Worm (Caenorhabditis elegans) whole organism, L4 larva: ENCODE results near the gene unc-61.
A peak's percentile ranks its signal among the peaks of the same experiment; 100 is the strongest.

Experiments
- F44E2.7 ChIP-seq: fragments of 200-800 bp; sonication (Bioruptor generic); IDR thresholded peaks from 2 replicates; pipeline ENCODE4 v2.1.2; 2022; ENCODE audit warnings: missing genetic modification characterization, missing compliant biosample characterization
- Y105C5A.15 ChIP-seq: fragments of 200-800 bp; sonication (Bioruptor generic); IDR thresholded peaks from 2 replicates; pipeline ENCODE4 v1.3.6; 2022; ENCODE audit warnings: missing genetic modification characterization, missing compliant biosample characterization
- attf-4 ChIP-seq: sonication (generic microtip); optimal IDR thresholded peaks from 3 replicates; lab custom pipeline; 2017; ENCODE audit warnings: missing biosample characterization, missing genetic modification characterization
- ceh-32 ChIP-seq: sonication (generic microtip); optimal IDR thresholded peaks from 2 replicates; lab custom pipeline; 2016; ENCODE audit warnings: mild to moderate bottlenecking, missing genetic modification characterization, missing compliant biosample characterization; ENCODE audit not compliant: poor library complexity
- ceh-62 ChIP-seq: sonication (generic microtip); optimal IDR thresholded peaks from 2 replicates; lab custom pipeline; 2017; ENCODE audit warnings: missing biosample characterization, missing genetic modification characterization
- ctbp-1 ChIP-seq: fragments of 200-800 bp; sonication (Bioruptor generic); IDR thresholded peaks from 2 replicates; pipeline ENCODE4 v1.3.6; 2022; ENCODE audit warnings: missing genetic modification reagents, missing genetic modification characterization, missing compliant biosample characterization
- daf-16 ChIP-seq, 3 experiments: sonication (generic microtip); optimal IDR thresholded peaks; 2 replicates each; lab custom pipeline; 2016 to 2017; ENCODE audit warnings: missing genetic modification characterization in 3 of 3, missing genetic modification reagents in 3 of 3, mild to moderate bottlenecking in 2 of 3, missing compliant biosample characterization in 2 of 3, missing biosample characterization in 1 of 3, moderate library complexity in 1 of 3
- daf-19 ChIP-seq: fragments of 200-800 bp; sonication (Bioruptor generic); conservative IDR thresholded peaks from 2 replicates; pipeline ENCODE4 v1.3.6; 2022; ENCODE audit warnings: missing genetic modification characterization, missing compliant biosample characterization
- dmd-6 ChIP-seq: fragments of 200-800 bp; sonication (Bioruptor generic); IDR thresholded peaks from 2 replicates; pipeline ENCODE4 v1.3.6; 2022; ENCODE audit warnings: missing genetic modification reagents, missing genetic modification characterization, missing compliant biosample characterization
- dpl-1 ChIP-seq: fragments of 150-350 bp; optimal IDR thresholded peaks from 2 replicates; lab custom pipeline; 2014; ENCODE audit warnings: missing biosample characterization, missing genetic modification reagents, missing genetic modification characterization
- dve-1 ChIP-seq: sonication (generic microtip); optimal IDR thresholded peaks from 2 replicates; lab custom pipeline; 2017; ENCODE audit warnings: antibody characterized with exemption, mild to moderate bottlenecking, missing genetic modification characterization, missing compliant biosample characterization; ENCODE audit not compliant: insufficient read depth
- egl-27 ChIP-seq: sonication (generic microtip); optimal IDR thresholded peaks from 3 replicates; lab custom pipeline; 2017; ENCODE audit warnings: missing biosample characterization, missing genetic modification reagents, missing genetic modification characterization
- hlh-11 ChIP-seq: fragments of 200-800 bp; sonication (Bioruptor generic); optimal IDR thresholded peaks from 2 replicates; lab custom pipeline; 2018; ENCODE audit warnings: mild to moderate bottlenecking, missing genetic modification characterization, missing compliant biosample characterization
- hlh-30 ChIP-seq: sonication (generic microtip); optimal IDR thresholded peaks from 2 replicates; lab custom pipeline; 2017; ENCODE audit warnings: antibody characterized with exemption, mild to moderate bottlenecking, missing genetic modification characterization, missing compliant biosample characterization; ENCODE audit not compliant: insufficient read depth
- jun-1 ChIP-seq: fragments of 150-350 bp; optimal IDR thresholded peaks from 2 replicates; lab custom pipeline; 2014; ENCODE audit warnings: missing biosample characterization, missing genetic modification reagents, missing genetic modification characterization
- lir-3 ChIP-seq: sonication (generic microtip); optimal IDR thresholded peaks from 2 replicates; lab custom pipeline; 2016; ENCODE audit warnings: mild to moderate bottlenecking, missing genetic modification characterization, missing compliant biosample characterization
- mdl-1 ChIP-seq, 2 experiments: fragments of 150-350 bp in 1 of 2; sonication (generic microtip) in 1 of 2; optimal IDR thresholded peaks; 2 replicates each; lab custom pipeline; 2014 to 2017; ENCODE audit warnings: missing biosample characterization in 2 of 2, missing genetic modification characterization in 2 of 2
- nhr-111 ChIP-seq: fragments of 200-800 bp; sonication (Bioruptor generic); optimal IDR thresholded peaks from 2 replicates; lab custom pipeline; 2018; ENCODE audit warnings: mild to moderate bottlenecking, missing genetic modification characterization, missing compliant biosample characterization
- nhr-25 ChIP-seq: sonication (generic microtip); optimal IDR thresholded peaks from 2 replicates; lab custom pipeline; 2017; ENCODE audit warnings: missing genetic modification characterization, mild to moderate bottlenecking, missing compliant biosample characterization, antibody characterized with exemption, moderate library complexity, borderline replicate concordance; ENCODE audit not compliant: insufficient read depth
- nhr-28 ChIP-seq: fragments of 150-350 bp; optimal IDR thresholded peaks from 2 replicates; lab custom pipeline; 2014; ENCODE audit warnings: missing biosample characterization, missing genetic modification characterization
- nhr-48 ChIP-seq: sonication (generic microtip); optimal IDR thresholded peaks from 2 replicates; lab custom pipeline; 2016; ENCODE audit warnings: mild to moderate bottlenecking, missing genetic modification characterization, missing compliant biosample characterization
- nhr-6 ChIP-seq: fragments of 150-350 bp; optimal IDR thresholded peaks from 2 replicates; lab custom pipeline; 2014; ENCODE audit warnings: missing biosample characterization, missing genetic modification characterization
- nhr-77 ChIP-seq: fragments of 150-350 bp; optimal IDR thresholded peaks from 2 replicates; lab custom pipeline; 2014; ENCODE audit warnings: missing biosample characterization, missing genetic modification characterization
- pha-4 ChIP-seq, 2 experiments: fragments of 150-350 bp in 1 of 2; fragments of 200-800 bp in 1 of 2; sonication (Bioruptor generic) in 1 of 2; IDR thresholded peaks in 1 of 2; optimal IDR thresholded peaks in 1 of 2; 2 replicates each; pipeline versions ENCODE4 v1.3.6 to Lab custom; 2014 to 2022; ENCODE audit warnings: missing genetic modification characterization in 2 of 2, missing genetic modification reagents in 2 of 2, missing biosample characterization in 1 of 2, missing compliant biosample characterization in 1 of 2
- php-3 ChIP-seq: fragments of 200-800 bp; sonication (Bioruptor generic); IDR thresholded peaks from 2 replicates; pipeline ENCODE4 v1.3.6; 2022; ENCODE audit warnings: missing genetic modification reagents, missing genetic modification characterization, missing compliant biosample characterization
- pqm-1 ChIP-seq: sonication (generic microtip); optimal IDR thresholded peaks from 2 replicates; lab custom pipeline; 2017; ENCODE audit warnings: missing biosample characterization, missing genetic modification characterization
- saeg-2 ChIP-seq: fragments of 200-800 bp; sonication (Bioruptor generic); IDR thresholded peaks from 2 replicates; pipeline ENCODE4 v1.3.6; 2022; ENCODE audit warnings: missing genetic modification reagents, missing genetic modification characterization, missing compliant biosample characterization
- tra-1 ChIP-seq: fragments of 200-800 bp; sonication (Bioruptor generic); IDR thresholded peaks from 2 replicates; pipeline ENCODE4 v1.3.6; 2022; ENCODE audit warnings: missing genetic modification reagents, missing genetic modification characterization, missing compliant biosample characterization
- unc-39 ChIP-seq: sonication (generic microtip); optimal IDR thresholded peaks from 2 replicates; lab custom pipeline; 2017; ENCODE audit warnings: missing biosample characterization, missing genetic modification characterization
- unc-62 ChIP-seq, 3 experiments: fragments of 150-350 bp in 1 of 3; sonication (generic microtip); optimal IDR thresholded peaks in 2 of 3; peaks in 1 of 3; 1 replicate in 1 of 3; 2 replicates in 2 of 3; lab custom pipeline; 2014 to 2017; ENCODE audit warnings: missing biosample characterization in 3 of 3, missing genetic modification characterization in 3 of 3, missing genetic modification reagents in 3 of 3, missing genotype in 1 of 3
- zip-2 ChIP-seq: fragments of 150-350 bp; optimal IDR thresholded peaks from 2 replicates; lab custom pipeline; 2014; ENCODE audit warnings: missing biosample characterization, missing genetic modification characterization
- ztf-7 ChIP-seq: fragments of 150-350 bp; optimal IDR thresholded peaks from 2 replicates; lab custom pipeline; 2014; ENCODE audit warnings: missing biosample characterization, missing genetic modification characterization

The unc-61 gene

ce11 chrV:14781130-14781529, 47.1 kb upstream of the unc-61 start, which contains the start of gene Y50E8A.11 (continued):
- TF ChIP-seq lir-3 (tag; lab: Kevin White, UChicago): no peak
- TF ChIP-seq saeg-2 (GFP tag; lab: Robert Waterston, UW): no peak
- TF ChIP-seq attf-4: no peak
- TF ChIP-seq, all 104 proteins: peak for 0

ce11 chrV:14779644-14780043, 45.6 kb upstream of the unc-61 start, which contains the start of the genes scrm-7 and Y50E8A.10:
Gene scrm-7 (minus strand): TSS chrV:14779744.
Gene Y50E8A.10 (plus strand): TSS chrV:14779996.
- TF ChIP-seq hlh-30 (tag; lab: Kevin White, UChicago) (no peak), ctbp-1 (GFP tag; lab: Robert Waterston, UW) (no peak), Y105C5A.15 (GFP tag; lab: Robert Waterston, UW) (no peak), mdl-1 (tag; optimal IDR thresholded peaks at IDR 0.05; lab: Kevin White, UChicago) (no peak), unc-39 (tag; lab: Kevin White, UChicago) (no peak)
- TF ChIP-seq, all 104 proteins: peak for 0

- TF ChIP-seq daf-19 (GFP tag; lab: Robert Waterston, UW) (no peak), zip-2 (peak; percentile 40), ztf-7 (tag; lab: Kevin White, UChicago) (no peak), dve-1 (tag; lab: Kevin White, UChicago) (peak; percentile 68), nhr-6 (tag; lab: Kevin White, UChicago) (peak; percentile 45), nhr-28 (tag; lab: Kevin White, UChicago) (peak; percentile 87), daf-16 (GFP tag; optimal IDR thresholded peaks at IDR 0.05; lab: Kevin White, UChicago) (no peak), daf-16 (tag; optimal IDR thresholded peaks at IDR 0.05; lab: Kevin White, UChicago) (peak; percentile 36), dmd-6 (peak; percentile 38; the same call in 1 of the 2 replicates), nhr-25 (no peak), tra-1 (GFP tag; lab: Robert Waterston, UW) (no peak), egl-27 (tag; lab: Kevin White, UChicago) (no peak), pha-4 (GFP tag; IDR thresholded peaks at IDR 0.05; lab: Robert Waterston, UW) (no peak), pha-4 (tag; optimal IDR thresholded peaks at IDR 0.05; lab: Kevin White, UChicago) (no peak), jun-1 (tag; lab: Kevin White, UChicago) (no peak), unc-62 (GFP tag; optimal IDR thresholded peaks at IDR 0.05 in 1 of 2; lab: Kevin White, UChicago) (peak in 1 of 2 experiments; percentile 6), unc-62 (tag; optimal IDR thresholded peaks at IDR 0.05; lab: Kevin White, UChicago) (no peak), ceh-62 (tag; lab: Kevin White, UChicago) (no peak), hlh-11 (tag; lab: Kevin White, UChicago) (peak; percentile 32), ceh-32 (tag; lab: Kevin White, UChicago) (no peak), nhr-111 (GFP tag; lab: Kevin White, UChicago) (no peak), dpl-1 (GFP tag; lab: Kevin White, UChicago) (peak; percentile 3), nhr-48 (tag; lab: Kevin White, UChicago) (peak; percentile 21), pqm-1 (peak; percentile 37), php-3 (GFP tag; lab: Robert Waterston, UW) (no peak), nhr-77 (tag; lab: Kevin White, UChicago) (peak; percentile 36)
- TF ChIP-seq, all 104 proteins: peak for 12
Measured at ce11 chrV:14773048-14773447, 39.0 kb upstream of the unc-61 start, which contains the start of gene haf-7. Gene haf-7 (plus strand): TSS chrV:14773258.

ce11 chrV:14763582-14763981, 29.5 kb upstream of the unc-61 start:
- TF ChIP-seq unc-62 (GFP tag; optimal IDR thresholded peaks at IDR 0.05 in 1 of 2; lab: Kevin White, UChicago) (peak in 1 of 2 experiments; percentile 87), unc-62 (tag; optimal IDR thresholded peaks at IDR 0.05; lab: Kevin White, UChicago) (no peak), F44E2.7 (GFP tag; lab: Robert Waterston, UW) (no peak), pqm-1 (no peak)
